Worm (Caenorhabditis elegans): ENCODE data around the gene Y41C4A.22.

The Y41C4A.22 gene

ce11 chrIII:11703776-11704093 is 8.7 kb downstream of the Y41C4A.22 start, which contains the start of gene col-95:
Gene col-95, plus strand, starts transcription at chrIII:11703994.
- TF ChIP-seq hmbx-1 (tag; optimal IDR thresholded peaks at IDR 0.05) (no peak), ets-7 (tag; optimal IDR thresholded peaks at IDR 0.05) (no peak), tra-4 (tag; optimal IDR thresholded peaks at IDR 0.05) (no peak), ama-1 (optimal IDR thresholded peaks at IDR 0.05) (no peak), flt-1 (GFP tag; IDR thresholded peaks at IDR 0.05) (no peak), pes-1 (GFP tag; IDR thresholded peaks at IDR 0.05) (no peak), B0310.2 (tag; optimal IDR thresholded peaks at IDR 0.05) (no peak), aly-1 (tag; optimal IDR thresholded peaks at IDR 0.05) (no peak), ceh-13 (GFP tag; optimal IDR thresholded peaks at IDR 0.05) (no peak), F13C5.2 (tag; optimal IDR thresholded peaks at IDR 0.05) (no peak), tbx-11 (GFP tag; IDR thresholded peaks at IDR 0.05) (no peak), ceh-36 (tag; optimal IDR thresholded peaks at IDR 0.05) (no peak), tbx-37 (GFP tag; conservative IDR thresholded peaks at IDR 0.05) (no peak), sea-1 (GFP tag; conservative IDR thresholded peaks at IDR 0.05) (no peak)

DNA sequence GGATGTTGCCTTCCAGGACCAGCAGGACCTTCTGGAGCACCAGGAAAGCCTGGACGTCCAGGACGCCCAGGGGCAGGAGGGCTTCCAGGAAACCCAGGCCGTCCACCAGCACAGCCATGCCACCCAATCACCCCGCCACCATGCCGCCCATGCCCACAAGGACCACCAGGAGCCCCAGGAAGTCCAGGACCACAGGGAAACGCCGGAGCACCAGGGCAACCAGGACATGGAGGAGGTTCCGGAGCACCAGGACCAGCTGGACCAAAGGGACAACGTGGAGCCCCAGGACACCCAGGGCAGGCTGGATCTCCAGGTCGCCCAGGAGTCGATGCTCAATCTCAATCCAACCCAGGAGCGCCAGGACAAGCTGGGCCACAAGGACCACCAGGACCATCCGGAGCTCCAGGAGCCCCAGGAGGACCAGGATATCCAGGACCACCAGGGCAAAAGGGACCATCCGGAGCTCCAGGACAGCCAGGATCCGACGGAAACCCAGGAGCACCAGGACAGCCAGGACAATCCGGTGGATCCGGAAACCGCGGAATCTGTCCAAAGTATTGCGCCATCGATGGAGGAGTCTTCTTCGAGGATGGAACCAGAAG is 9.4 kb downstream of the Y41C4A.22 start:
- TF ChIP-seq ama-1 (optimal IDR thresholded peaks at IDR 0.05) (no peak), scrt-1 (GFP tag; IDR thresholded peaks at IDR 0.05) (no peak), B0310.2 (tag; optimal IDR thresholded peaks at IDR 0.05) (no peak), ceh-36 (tag; optimal IDR thresholded peaks at IDR 0.05) (no peak), ets-7 (tag; optimal IDR thresholded peaks at IDR 0.05) (no peak), sea-1 (GFP tag; conservative IDR thresholded peaks at IDR 0.05) (no peak), hmg-4 (GFP tag; optimal IDR thresholded peaks at IDR 0.05) (no peak), tra-4 (tag; optimal IDR thresholded peaks at IDR 0.05) (no peak), aly-1 (tag; optimal IDR thresholded peaks at IDR 0.05) (no peak), hnd-1 (tag; optimal IDR thresholded peaks at IDR 0.05) (no peak), ceh-13 (GFP tag; optimal IDR thresholded peaks at IDR 0.05) (no peak), hmbx-1 (tag; optimal IDR thresholded peaks at IDR 0.05) (no peak), tbx-37 (GFP tag; conservative IDR thresholded peaks at IDR 0.05) (no peak)

DNA sequence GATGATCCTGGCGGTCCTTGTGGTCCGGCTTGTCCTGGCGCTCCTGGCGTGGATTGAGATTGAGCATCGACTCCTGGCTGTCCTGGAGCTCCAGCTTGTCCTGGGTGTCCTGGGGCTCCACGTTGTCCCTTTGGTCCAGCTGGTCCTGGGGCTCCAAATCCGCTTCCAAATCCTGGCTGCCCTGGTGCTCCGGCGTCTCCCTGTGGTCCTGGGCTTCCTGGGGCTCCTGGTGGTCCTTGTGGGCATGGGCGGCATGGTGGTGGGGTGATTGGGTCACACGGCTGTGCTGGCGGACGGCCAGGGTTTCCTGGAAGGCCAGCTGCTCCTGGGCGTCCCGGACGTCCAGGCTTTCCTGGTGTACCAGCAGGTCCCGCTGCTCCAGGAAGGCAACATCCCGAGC is 10.9 kb downstream of the Y41C4A.22 start:
- TF ChIP-seq flt-1 (GFP tag; IDR thresholded peaks at IDR 0.05) (no peak), F13C5.2 (tag; optimal IDR thresholded peaks at IDR 0.05) (no peak), ceh-13 (GFP tag; optimal IDR thresholded peaks at IDR 0.05) (no peak), tbx-11 (GFP tag; IDR thresholded peaks at IDR 0.05) (no peak), pes-1 (GFP tag; IDR thresholded peaks at IDR 0.05) (no peak), scrt-1 (GFP tag; IDR thresholded peaks at IDR 0.05) (no peak), hnd-1 (tag; optimal IDR thresholded peaks at IDR 0.05) (no peak), tbx-37 (GFP tag; conservative IDR thresholded peaks at IDR 0.05) (no peak), ets-7 (tag; optimal IDR thresholded peaks at IDR 0.05) (no peak), sea-1 (GFP tag; conservative IDR thresholded peaks at IDR 0.05) (no peak), tra-4 (tag; optimal IDR thresholded peaks at IDR 0.05) (no peak), B0310.2 (tag; optimal IDR thresholded peaks at IDR 0.05) (no peak), ceh-36 (tag; optimal IDR thresholded peaks at IDR 0.05) (no peak), hmbx-1 (tag; optimal IDR thresholded peaks at IDR 0.05) (no peak), hmg-4 (GFP tag; optimal IDR thresholded peaks at IDR 0.05) (no peak), aly-1 (tag; optimal IDR thresholded peaks at IDR 0.05) (no peak), ama-1 (optimal IDR thresholded peaks at IDR 0.05) (no peak)

DNA sequence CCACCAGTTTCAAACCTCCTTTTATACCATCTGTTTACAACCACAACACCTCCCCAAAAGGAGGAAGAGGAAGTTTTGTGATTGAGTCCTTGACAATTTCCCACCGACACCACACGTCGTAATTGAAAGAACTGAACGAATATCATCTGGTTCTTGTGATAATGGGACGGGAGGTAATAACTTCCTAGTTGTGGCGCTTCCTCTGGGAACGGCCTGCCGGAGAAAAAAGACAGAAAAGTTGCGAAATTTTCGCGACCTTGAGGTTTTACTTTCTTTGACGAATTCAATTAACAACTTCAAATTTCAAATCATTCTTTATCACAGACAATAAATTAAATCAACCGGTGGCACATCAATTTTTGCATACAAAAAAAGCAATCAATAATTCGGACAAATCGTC is 11.6 kb downstream of the Y41C4A.22 start, which contains the start of gene col-96:
col-96 (minus strand) TSS at position 101 of the 400 bp plus-strand sequence.
- no peak for TF ChIP-seq hnd-1 (tag; optimal IDR thresholded peaks at IDR 0.05)
- TF ChIP-seq ceh-36 (tag; optimal IDR thresholded peaks at IDR 0.05): no peak
- TF ChIP-seq hmg-4 (GFP tag; optimal IDR thresholded peaks at IDR 0.05): no peak
- no peak for TF ChIP-seq ceh-13 (GFP tag; optimal IDR thresholded peaks at IDR 0.05)
- no peak for TF ChIP-seq aly-1 (tag; optimal IDR thresholded peaks at IDR 0.05)
- TF ChIP-seq ama-1 (optimal IDR thresholded peaks at IDR 0.05): no peak
- no peak for TF ChIP-seq tbx-37 (GFP tag; conservative IDR thresholded peaks at IDR 0.05)
- TF ChIP-seq tra-4 (tag; optimal IDR thresholded peaks at IDR 0.05): no peak
- TF ChIP-seq tbx-11 (GFP tag; IDR thresholded peaks at IDR 0.05): no peak
- TF ChIP-seq hmbx-1 (tag; optimal IDR thresholded peaks at IDR 0.05): no peak
- no peak for TF ChIP-seq sea-1 (GFP tag; conservative IDR thresholded peaks at IDR 0.05)
- TF ChIP-seq scrt-1 (GFP tag; IDR thresholded peaks at IDR 0.05): no peak

DNA sequence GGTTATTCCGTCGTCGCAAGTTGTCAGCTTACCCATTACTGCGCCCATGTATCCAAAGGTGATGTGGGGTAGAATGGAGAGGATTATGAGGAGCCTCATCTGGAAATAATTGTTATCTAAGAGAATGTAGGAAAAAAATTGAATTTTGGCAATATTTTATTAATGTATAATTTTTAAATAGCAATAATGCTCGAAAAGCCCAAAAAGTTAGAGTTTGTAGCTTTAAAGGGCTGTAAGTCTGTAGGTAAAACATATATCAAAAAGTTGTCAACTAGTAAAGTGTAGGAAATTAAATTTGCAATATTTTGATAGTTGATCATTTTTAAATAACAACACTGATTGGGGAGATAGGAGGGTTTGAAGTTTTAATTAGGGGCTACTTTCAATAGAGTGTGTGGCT is 13.6 kb downstream of the Y41C4A.22 start, which contains the start of gene Y41C4A.8:
Y41C4A.8 (minus strand) TSS at position 101 of the 400 bp plus-strand sequence.
- TF ChIP-seq tbx-11 (GFP tag; IDR thresholded peaks at IDR 0.05): no peak
- TF ChIP-seq aly-1 (tag; optimal IDR thresholded peaks at IDR 0.05): no peak
- TF ChIP-seq hmbx-1 (tag; optimal IDR thresholded peaks at IDR 0.05): no peak
- no peak for TF ChIP-seq tbx-37 (GFP tag; conservative IDR thresholded peaks at IDR 0.05)

DNA sequence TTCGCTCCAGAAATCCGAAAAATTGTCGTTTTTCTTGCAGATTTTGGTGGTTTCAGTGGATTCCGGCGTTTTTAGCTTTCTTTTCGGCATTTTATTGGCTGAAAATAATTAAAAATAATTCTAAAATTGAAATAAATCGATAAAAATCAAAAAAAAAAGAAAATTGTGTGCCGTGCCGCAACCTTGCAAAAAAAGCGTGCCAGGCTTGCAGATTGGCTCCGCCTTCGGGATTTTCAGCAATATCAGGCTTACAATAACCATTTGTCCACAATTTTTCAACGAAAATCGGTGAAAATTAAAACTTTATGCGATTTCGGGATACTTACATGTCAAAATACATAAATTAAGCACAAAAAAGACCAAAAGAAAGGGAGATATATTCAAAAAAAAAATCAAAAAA is 23.5 kb downstream of the Y41C4A.22 start, which contains the start of gene Y41C4A.9:
Y41C4A.9 (minus strand) TSS at position 98 of the 400 bp plus-strand sequence.
- TF ChIP-seq ets-7 (tag; optimal IDR thresholded peaks at IDR 0.05) (no peak), scrt-1 (GFP tag; IDR thresholded peaks at IDR 0.05) (no peak), hmbx-1 (tag; optimal IDR thresholded peaks at IDR 0.05) (no peak), sea-1 (GFP tag; conservative IDR thresholded peaks at IDR 0.05) (no peak), aly-1 (tag; optimal IDR thresholded peaks at IDR 0.05) (no peak), tra-4 (tag; optimal IDR thresholded peaks at IDR 0.05) (no peak), flt-1 (GFP tag; IDR thresholded peaks at IDR 0.05) (no peak), ama-1 (optimal IDR thresholded peaks at IDR 0.05) (no peak), ceh-13 (GFP tag; optimal IDR thresholded peaks at IDR 0.05) (no peak)

ce11 chrIII:11719400-11719875 is 24.4 kb downstream of the Y41C4A.22 start, which contains the start of the genes elb-1 and Y41C4A.11:
Gene elb-1, minus strand, starts transcription at chrIII:11719450.
Gene Y41C4A.11, plus strand, starts transcription at chrIII:11719860.
- TF ChIP-seq flt-1 (GFP tag; IDR thresholded peaks at IDR 0.05): no peak
- TF ChIP-seq hnd-1 (tag; optimal IDR thresholded peaks at IDR 0.05): no peak
- no peak for TF ChIP-seq tbx-11 (GFP tag; IDR thresholded peaks at IDR 0.05)
- no peak for TF ChIP-seq F13C5.2 (tag; optimal IDR thresholded peaks at IDR 0.05)
- TF ChIP-seq scrt-1 (GFP tag; IDR thresholded peaks at IDR 0.05): no peak
- no peak for TF ChIP-seq aly-1 (tag; optimal IDR thresholded peaks at IDR 0.05)
